Fruit fly (Drosophila melanogaster): ENCODE measurements around the gene LSm3.
A peak's percentile ranks its signal among the peaks of the same experiment; 100 is the strongest.

Gene LSm3

DNA sequence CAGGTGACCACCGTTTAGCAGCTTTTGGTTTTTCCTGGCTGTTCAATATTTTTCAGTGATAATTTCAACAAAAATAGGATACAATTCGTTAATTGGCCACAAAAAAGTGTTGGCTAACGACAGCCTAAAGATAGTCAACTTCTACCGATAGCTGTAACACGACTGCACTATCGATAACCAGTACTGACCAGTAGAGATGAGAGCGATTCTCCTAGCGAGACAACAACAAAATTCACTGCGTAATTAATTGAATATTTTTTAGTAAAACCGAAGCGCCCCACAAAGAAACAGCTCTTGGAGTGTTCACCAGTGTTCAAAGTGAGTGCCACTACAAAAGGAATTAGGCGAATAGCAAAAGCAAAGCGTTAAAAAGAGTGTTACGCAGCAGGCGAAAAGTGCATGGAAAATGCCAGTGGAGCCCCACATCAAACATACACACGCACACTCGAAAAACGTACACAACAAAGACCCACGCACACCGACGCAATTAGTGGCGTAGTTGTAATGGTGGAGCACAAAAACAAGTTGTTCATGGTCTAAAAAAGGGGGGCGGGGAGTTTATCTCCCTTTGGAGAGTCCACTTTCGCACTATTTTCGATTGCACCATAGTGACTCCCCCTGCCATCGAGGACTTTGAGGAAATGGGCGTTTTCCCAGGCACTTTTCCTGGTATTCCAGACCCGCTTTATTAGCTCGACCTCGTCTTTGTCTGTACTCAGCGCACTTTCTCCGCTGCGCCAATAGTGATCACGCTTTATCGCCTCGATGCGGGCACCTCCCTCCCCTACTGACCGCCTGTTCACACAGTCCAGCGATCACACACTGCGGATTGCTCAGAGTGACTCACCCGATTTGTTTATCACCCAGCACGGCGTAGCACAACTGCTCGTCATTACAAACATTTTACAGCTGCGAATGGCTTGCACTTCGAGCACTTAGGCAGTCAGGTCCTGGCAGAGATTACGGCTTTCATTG is 3.0 kb upstream of the LSm3 start, which contains the start of the genes Epp and Rab7:
Epp (minus strand) TSS at position 94 of the 975 bp plus-strand sequence.
Rab7 (plus strand) TSS at position 186 of the 975 bp plus-strand sequence.
- peak; percentile 20 for TF ChIP-seq noc (tag; optimal IDR thresholded peaks at IDR 0.05)

DNA sequence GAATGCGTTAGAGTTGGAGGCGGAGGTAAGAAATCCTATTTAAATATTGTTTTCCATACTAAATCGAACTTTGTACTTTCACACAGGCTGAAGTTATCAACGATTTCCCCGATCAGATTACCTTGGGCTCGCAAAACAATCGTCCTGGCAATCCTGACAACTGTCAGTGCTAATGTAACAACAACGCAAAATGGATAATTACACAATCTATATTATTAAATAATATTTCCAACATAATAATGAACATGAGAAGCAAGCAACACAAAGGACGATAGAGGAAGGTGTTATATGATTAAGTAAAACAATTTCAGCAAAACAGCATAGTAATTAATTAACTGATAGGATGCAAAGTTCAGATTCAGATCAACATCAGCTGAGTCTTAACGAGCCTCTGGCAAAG is 1.5 kb upstream of the LSm3 start:
- no peak for TF ChIP-seq noc (tag; optimal IDR thresholded peaks at IDR 0.05)

DNA sequence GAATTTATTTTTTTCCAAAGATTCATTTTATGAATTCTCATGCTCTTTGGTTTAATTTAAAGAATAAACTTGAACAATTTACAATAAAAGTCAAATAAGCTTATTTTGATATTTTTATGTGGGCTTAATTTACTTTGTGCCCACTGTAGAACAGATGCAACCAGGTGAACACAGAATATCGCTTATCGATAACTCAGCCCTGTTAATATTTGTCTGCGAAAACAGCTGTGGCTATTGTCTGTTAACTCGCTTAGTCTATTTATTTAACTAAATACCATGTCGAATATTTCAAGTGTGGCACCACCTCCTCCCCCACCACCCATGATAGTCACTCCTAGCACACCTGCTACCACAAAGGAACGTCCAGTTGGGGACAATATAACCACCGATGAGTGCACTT is 602 bp upstream of the LSm3 start, which contains the start of gene CG33108:
CG33108 (plus strand) TSS at position 200 of the 400 bp plus-strand sequence.
- TF ChIP-seq noc (tag; optimal IDR thresholded peaks at IDR 0.05): no peak

DNA sequence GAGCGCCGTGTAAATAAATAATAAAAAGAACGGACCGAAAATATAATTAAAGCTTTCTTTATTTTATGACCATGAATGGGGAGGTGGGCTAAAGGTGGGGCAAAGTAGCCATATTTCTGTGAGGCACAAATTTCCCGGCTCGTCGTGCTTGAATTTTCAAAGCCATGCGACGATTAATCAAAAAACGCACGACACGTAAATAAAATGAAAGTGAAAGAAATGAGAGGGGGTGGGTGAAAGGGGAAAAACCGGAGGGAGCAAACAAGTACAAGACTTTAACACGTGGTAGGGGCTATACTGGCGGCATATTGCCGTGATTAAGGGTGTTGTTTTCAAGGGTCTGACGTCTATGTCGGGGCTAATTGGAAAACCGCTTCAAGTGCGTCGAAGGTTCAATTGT is 5.1 kb downstream of the LSm3 start:
- no peak for TF ChIP-seq noc (tag; optimal IDR thresholded peaks at IDR 0.05)

dm6 chr3R:24003948-24004347 is 7.9 kb downstream of the LSm3 start:
- TF ChIP-seq noc (tag; optimal IDR thresholded peaks at IDR 0.05): no peak

- peak; percentile 42 for TF ChIP-seq noc (tag; optimal IDR thresholded peaks at IDR 0.05)
Measured at dm6 chr3R:24006449-24007159, 10.5 kb downstream of the LSm3 start.

dm6 chr3R:24007775-24008506 is 11.9 kb downstream of the LSm3 start:
- peak; percentile 33 for TF ChIP-seq noc (tag; optimal IDR thresholded peaks at IDR 0.05)

DNA sequence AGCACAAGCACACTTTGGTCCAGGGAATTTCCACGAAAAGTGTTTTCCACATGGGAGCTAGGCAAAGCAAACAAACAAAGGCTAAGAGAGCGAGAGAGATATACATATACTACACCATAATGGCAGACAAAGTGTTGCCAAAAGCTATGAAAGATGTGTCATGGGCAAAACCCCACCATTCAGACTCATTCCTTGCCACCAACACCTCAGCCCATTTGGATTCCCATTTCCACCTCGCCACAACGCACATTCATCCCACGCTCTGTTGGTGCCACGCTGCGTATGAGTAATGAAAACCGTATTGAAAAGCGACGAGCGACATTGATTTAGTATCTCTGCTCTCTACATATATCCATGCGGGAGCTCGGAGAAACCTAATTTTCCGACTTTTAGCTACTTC is 12.8 kb downstream of the LSm3 start:
- TF ChIP-seq noc (tag; optimal IDR thresholded peaks at IDR 0.05): no peak

- TF ChIP-seq noc (tag; optimal IDR thresholded peaks at IDR 0.05): no peak
Measured at dm6 chr3R:24010637-24011214, 14.7 kb downstream of the LSm3 start.

DNA sequence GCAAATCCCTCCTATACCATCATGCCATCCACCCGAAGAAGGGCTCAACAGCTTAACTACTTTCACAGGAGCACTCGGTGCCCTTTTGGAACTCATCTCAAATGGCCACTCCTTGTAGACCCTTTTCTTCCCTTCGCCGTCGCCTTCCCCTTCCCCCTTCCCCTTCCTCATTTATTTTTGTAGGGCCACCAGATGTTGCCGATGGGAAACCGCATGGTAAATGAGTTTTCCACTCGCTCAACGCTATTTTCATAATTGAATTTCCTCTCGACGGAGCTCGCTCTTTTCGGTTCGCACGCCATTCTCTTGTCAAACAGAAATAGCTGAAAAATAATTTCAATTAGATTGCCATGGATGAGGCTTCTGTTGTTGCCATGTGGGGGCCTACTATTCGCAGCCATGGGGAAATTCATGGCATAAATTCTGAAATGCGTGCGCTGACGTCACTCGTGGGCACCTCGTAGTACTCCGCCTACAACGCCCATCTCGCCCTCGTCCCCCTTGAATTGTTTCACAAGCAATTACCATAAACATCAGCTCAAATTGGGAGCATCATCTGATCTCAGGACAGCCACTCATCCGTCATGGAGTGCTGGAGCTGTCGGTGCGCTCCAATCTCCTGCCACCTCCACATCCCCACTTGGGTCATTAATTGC is 16.1 kb downstream of the LSm3 start:
- no peak for TF ChIP-seq noc (tag; optimal IDR thresholded peaks at IDR 0.05)

dm6 chr3R:24014600-24014999 is 18.5 kb downstream of the LSm3 start:
- no peak for TF ChIP-seq noc (tag; optimal IDR thresholded peaks at IDR 0.05)

DNA sequence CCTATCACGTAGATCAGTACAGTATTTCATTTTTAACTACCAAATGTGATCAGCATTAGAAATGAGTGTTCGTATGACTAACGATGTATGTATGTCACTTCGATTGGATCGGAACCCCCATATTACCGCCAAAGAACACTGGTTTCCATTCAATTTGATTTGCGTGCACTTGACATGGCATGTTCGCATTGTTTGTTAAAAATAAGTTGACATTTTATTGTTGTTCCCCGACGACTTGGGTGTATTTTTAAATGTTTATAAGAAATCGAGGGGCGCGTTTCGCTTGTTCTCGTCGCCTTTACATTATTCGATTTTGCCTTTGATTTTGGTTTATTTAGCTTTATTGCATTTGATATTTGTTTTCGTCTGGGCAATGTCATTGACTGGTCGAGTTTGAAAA is 19.4 kb downstream of the LSm3 start:
- no peak for TF ChIP-seq noc (tag; optimal IDR thresholded peaks at IDR 0.05)

- TF ChIP-seq noc (tag; optimal IDR thresholded peaks at IDR 0.05): peak; percentile 33
Measured at dm6 chr3R:24015939-24016913, 20.2 kb downstream of the LSm3 start.

dm6 chr3R:24017648-24018047 is 21.6 kb downstream of the LSm3 start:
- TF ChIP-seq noc (tag; optimal IDR thresholded peaks at IDR 0.05): no peak

All from whole organism, larva.